Worm (Caenorhabditis elegans): ENCODE results near the gene C02F5.14.

DNA sequence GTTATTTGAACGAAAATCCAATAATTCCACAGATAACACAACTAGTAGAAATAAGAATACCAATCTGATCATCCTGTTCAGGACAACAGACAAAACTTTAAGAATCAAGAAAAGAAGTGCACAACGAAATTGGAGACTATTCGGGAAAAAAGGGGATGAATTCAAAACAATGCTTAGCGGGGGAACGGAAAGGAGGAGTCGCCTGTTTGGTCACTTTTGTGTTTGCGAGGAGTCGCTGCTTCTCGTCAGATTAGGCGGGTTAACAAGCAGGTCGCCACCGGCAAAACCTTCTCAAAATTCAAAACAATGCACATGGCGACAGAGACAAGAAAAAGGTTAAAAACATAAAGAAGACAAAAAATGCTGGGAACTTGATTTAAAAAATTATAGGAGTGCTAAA, 25.5 kb downstream of the C02F5.14 start, which contains the start of gene C30A5.10:
- TF ChIP-seq elt-3 (tag; optimal IDR thresholded peaks at IDR 0.05) (no peak), C34F6.9 (tag; optimal IDR thresholded peaks at IDR 0.05) (no peak), lin-39 (tag; optimal IDR thresholded peaks at IDR 0.05) (no peak)
